Fruit fly (Drosophila melanogaster): ENCODE measurements around the gene Ufsp2.

Ufsp2 gene

dm6 chr3L:15595980-15596379 lies 19.6 kb downstream of the Ufsp2 start:
- TF ChIP-seq Sin3A (optimal IDR thresholded peaks at IDR 0.05) (no peak), h (optimal IDR thresholded peaks at IDR 0.05) (no peak), Myc (optimal IDR thresholded peaks at IDR 0.05) (no peak), psq (optimal IDR thresholded peaks at IDR 0.05) (no peak), ttk (optimal IDR thresholded peaks at IDR 0.05) (no peak)

- TF ChIP-seq Sin3A (optimal IDR thresholded peaks at IDR 0.05): no peak
Observed at dm6 chr3L:15597037-15597785, 20.8 kb downstream of the Ufsp2 start.

- TF ChIP-seq Myc (optimal IDR thresholded peaks at IDR 0.05) (no peak), ttk (optimal IDR thresholded peaks at IDR 0.05) (no peak), psq (optimal IDR thresholded peaks at IDR 0.05) (no peak), insv (optimal IDR thresholded peaks at IDR 0.05) (no peak), Sin3A (optimal IDR thresholded peaks at IDR 0.05) (no peak), h (optimal IDR thresholded peaks at IDR 0.05) (no peak)
Observed at dm6 chr3L:15597945-15598344, 21.6 kb downstream of the Ufsp2 start.

dm6 chr3L:15599190-15599589 lies 22.8 kb downstream of the Ufsp2 start:
- TF ChIP-seq psq (optimal IDR thresholded peaks at IDR 0.05) (no peak), insv (optimal IDR thresholded peaks at IDR 0.05) (no peak), Sin3A (optimal IDR thresholded peaks at IDR 0.05) (no peak), ttk (optimal IDR thresholded peaks at IDR 0.05) (no peak), h (optimal IDR thresholded peaks at IDR 0.05) (no peak), Myc (optimal IDR thresholded peaks at IDR 0.05) (no peak)

DNA sequence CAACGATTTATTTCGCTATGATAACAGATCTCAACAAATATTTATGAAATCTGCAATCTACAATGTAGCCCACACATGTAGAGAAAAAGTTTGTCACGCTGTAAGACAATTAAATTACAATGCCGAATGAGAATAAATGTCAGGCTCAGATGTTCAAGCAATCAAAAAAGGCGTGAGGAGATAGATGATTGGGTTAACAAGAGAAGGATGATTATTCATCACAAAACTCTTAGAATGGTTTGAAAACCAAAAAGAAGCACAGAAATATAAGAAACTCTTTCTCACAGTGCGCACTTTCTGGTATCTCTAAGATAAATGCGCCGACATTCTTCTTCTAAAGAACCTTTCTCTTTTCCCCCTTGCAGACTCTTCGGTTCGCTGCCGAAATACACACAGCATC lies 23.7 kb downstream of the Ufsp2 start:
- no peak for TF ChIP-seq insv (optimal IDR thresholded peaks at IDR 0.05)
- TF ChIP-seq ttk (optimal IDR thresholded peaks at IDR 0.05): no peak
- no peak for TF ChIP-seq Myc (optimal IDR thresholded peaks at IDR 0.05)
- TF ChIP-seq h (optimal IDR thresholded peaks at IDR 0.05): no peak
- no peak for TF ChIP-seq psq (optimal IDR thresholded peaks at IDR 0.05)
- TF ChIP-seq Sin3A (optimal IDR thresholded peaks at IDR 0.05): no peak

DNA sequence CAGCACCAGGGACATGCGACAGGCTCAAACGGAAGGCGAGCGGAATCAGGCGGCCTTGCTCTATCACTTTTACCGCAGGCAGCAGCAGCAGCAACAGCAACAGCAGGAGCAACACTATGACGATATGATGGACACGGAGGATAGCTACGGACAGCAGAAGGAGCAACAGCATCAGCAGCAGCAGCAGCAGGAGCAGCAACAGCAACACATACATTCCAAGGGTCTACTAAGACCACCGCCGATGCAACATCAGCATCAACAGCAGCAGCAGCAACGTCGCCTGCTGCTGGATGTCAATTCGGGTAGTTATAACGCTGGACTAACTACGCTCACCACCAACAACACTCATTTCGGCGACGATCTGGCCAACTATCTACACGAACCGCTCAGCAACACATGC lies 28.6 kb downstream of the Ufsp2 start:
- no peak for TF ChIP-seq insv (optimal IDR thresholded peaks at IDR 0.05)

DNA sequence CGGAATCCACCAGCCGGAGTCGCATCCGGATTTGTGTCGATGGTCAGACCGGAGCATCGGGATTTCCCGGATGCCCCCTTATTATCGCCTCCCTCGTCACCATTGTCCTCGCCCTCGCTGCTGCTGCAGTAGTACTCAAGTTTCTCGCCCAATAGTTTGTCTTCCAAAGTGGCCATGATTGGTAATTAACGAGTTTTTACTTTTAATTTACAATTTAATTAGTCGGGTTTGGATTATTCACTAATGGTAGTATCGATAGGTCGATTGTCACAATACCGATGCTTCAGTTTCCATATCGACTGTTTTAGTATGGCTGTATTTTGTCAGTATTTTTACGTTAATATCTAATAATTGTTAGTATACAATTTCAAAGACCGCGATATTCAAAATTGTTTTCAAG lies 33.7 kb downstream of the Ufsp2 start, which contains the start of gene CG7650:
Gene CG7650, minus strand, starts transcription at position 278 of the 400 bp plus-strand sequence.
- no peak for TF ChIP-seq ttk (optimal IDR thresholded peaks at IDR 0.05)
- TF ChIP-seq Myc (optimal IDR thresholded peaks at IDR 0.05): no peak
- no peak for TF ChIP-seq Sin3A (optimal IDR thresholded peaks at IDR 0.05)
- TF ChIP-seq psq (optimal IDR thresholded peaks at IDR 0.05): no peak
- no peak for TF ChIP-seq insv (optimal IDR thresholded peaks at IDR 0.05)
- no peak for TF ChIP-seq h (optimal IDR thresholded peaks at IDR 0.05)

DNA sequence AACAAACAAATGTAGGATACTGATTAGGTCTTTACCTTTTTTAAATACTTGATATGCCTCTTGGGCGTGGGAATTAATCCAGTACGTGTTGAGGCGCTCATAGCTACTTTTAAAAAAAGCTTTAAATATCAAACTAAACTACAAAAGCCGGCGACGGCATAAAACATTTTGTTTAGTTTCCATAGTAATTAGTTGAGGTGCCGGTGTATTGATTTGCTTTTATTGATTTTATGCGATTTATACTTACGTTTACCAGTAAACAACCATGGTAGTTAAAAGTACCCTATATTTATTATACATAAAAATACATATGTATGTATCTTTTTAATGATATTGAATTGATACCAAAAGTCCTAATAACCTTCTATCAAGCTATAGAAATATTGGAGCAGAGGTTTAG lies 36.4 kb downstream of the Ufsp2 start, which contains the start of gene CG13449:
Gene CG13449, minus strand, starts transcription at position 101 of the 400 bp plus-strand sequence.
- TF ChIP-seq h (optimal IDR thresholded peaks at IDR 0.05) (no peak), psq (optimal IDR thresholded peaks at IDR 0.05) (no peak), Myc (optimal IDR thresholded peaks at IDR 0.05) (no peak), ttk (optimal IDR thresholded peaks at IDR 0.05) (no peak), Sin3A (optimal IDR thresholded peaks at IDR 0.05) (no peak), insv (optimal IDR thresholded peaks at IDR 0.05) (no peak)

DNA sequence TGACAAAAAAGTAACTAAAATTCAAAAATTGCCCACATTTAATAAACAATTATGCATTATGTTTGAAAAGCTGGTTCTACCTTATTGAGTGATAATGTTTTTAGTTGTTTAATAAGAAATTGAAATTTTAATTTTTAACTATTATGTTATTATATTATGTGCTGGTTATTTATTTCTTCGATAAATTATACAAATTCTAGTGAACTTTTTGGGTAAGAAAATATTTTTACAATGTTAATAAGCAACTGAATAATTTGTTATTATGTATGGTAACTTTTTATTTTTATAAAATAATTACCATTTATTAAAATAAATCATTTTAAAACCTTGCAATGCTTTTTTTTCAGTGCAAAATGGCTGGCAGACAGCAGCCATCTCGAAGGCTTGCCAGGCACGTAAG lies 40.1 kb downstream of the Ufsp2 start:
- no peak for TF ChIP-seq h (optimal IDR thresholded peaks at IDR 0.05)
- no peak for TF ChIP-seq psq (optimal IDR thresholded peaks at IDR 0.05)
- no peak for TF ChIP-seq Myc (optimal IDR thresholded peaks at IDR 0.05)
- no peak for TF ChIP-seq Sin3A (optimal IDR thresholded peaks at IDR 0.05)
- TF ChIP-seq ttk (optimal IDR thresholded peaks at IDR 0.05): no peak
- TF ChIP-seq insv (optimal IDR thresholded peaks at IDR 0.05): no peak

DNA sequence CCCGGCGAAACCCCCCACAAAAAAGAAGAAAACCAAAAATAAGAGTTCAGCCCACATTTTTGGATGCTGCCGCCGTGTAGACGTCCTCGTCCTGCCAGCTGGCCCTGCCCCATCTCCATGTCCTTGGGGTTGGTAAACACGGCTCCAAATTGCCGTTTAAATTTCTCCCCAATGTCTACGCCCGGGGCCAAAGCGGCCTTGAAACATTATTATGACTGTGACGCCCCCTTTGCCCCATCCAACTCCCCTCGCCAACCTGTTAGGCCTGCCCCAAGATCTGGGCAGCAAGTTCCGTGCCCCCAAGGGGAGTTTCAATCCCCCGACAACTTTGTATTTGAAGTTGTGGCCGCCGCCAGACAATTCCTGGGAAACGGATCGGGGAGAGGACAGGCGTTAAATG lies 40.5 kb downstream of the Ufsp2 start:
- TF ChIP-seq ttk (optimal IDR thresholded peaks at IDR 0.05) (no peak), insv (optimal IDR thresholded peaks at IDR 0.05) (no peak), Myc (optimal IDR thresholded peaks at IDR 0.05) (no peak), Sin3A (optimal IDR thresholded peaks at IDR 0.05) (no peak), h (optimal IDR thresholded peaks at IDR 0.05) (no peak), psq (optimal IDR thresholded peaks at IDR 0.05) (no peak)

DNA sequence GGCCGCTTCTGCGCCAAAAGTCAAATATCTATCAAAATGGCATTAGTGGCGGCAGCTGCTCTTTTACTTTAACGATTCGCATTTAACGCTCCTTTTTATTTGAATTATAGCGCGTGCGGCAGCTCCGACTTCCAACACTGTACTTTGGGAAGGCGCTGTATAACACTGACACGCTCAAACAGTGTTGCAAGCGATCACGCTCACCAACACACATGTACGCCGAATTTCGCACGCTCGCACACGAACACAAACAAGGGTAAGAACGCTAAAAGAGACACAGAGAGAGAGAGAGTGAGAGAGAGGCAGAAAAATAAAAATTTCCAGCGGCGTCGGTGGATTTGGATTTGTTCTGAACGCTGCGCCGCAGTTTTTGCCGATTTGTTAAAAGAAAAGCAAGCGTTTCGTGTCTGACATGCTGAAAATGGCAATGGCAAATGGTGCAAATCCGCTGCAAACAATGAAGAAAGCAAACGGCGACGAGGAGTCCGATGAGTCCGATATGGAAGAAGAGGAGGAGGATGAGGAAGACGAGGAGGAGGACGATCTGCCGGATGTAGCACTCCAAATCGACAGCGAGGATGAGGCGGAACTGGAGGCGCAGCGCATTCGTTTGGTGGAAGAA lies 43.4 kb downstream of the Ufsp2 start, which contains the start of gene Phs:
Gene Phs, plus strand, starts transcription at position 276 of the 622 bp plus-strand sequence.
- TF ChIP-seq h (optimal IDR thresholded peaks at IDR 0.05): no peak
- TF ChIP-seq Sin3A (optimal IDR thresholded peaks at IDR 0.05): no peak
- TF ChIP-seq Myc (optimal IDR thresholded peaks at IDR 0.05): no peak
- no peak for TF ChIP-seq ttk (optimal IDR thresholded peaks at IDR 0.05)
- no peak for TF ChIP-seq insv (optimal IDR thresholded peaks at IDR 0.05)
- no peak for TF ChIP-seq psq (optimal IDR thresholded peaks at IDR 0.05)

dm6 chr3L:15624097-15624496 lies 47.7 kb downstream of the Ufsp2 start:
- TF ChIP-seq Sin3A (optimal IDR thresholded peaks at IDR 0.05): no peak
- no peak for TF ChIP-seq h (optimal IDR thresholded peaks at IDR 0.05)
- TF ChIP-seq Myc (optimal IDR thresholded peaks at IDR 0.05): no peak
- no peak for TF ChIP-seq ttk (optimal IDR thresholded peaks at IDR 0.05)
- no peak for TF ChIP-seq insv (optimal IDR thresholded peaks at IDR 0.05)
- TF ChIP-seq psq (optimal IDR thresholded peaks at IDR 0.05): no peak
